Comparison of ENCODE assay signal across 3 fruit fly cellular contexts in genomic region chr2L:14399326-14399725, dm6.
A peak's percentile ranks its signal among the peaks of the same experiment; 100 is the strongest.
TF ChIP-seq lines count a peak whose summit lies in the region.

No protein-coding gene starts in this region.

- no peak for TF ChIP-seq CTCF in whole organism, embryonic (GFP tag; optimal IDR thresholded peaks at IDR 0.05; lab: Kevin White, UChicago)

TF ChIP-seq in whole organism, embryonic, 481 proteins besides CTCF, POLR2A, EP300 and RAD21 (continues in another document):
- TF ChIP-seq PHDP (tag; optimal IDR thresholded peaks at IDR 0.05; lab: Kevin White, UChicago), result peak; percentile 2
- no peak for TF ChIP-seq CG11695 (GFP tag; IDR thresholded peaks at IDR 0.05; lab: Robert Waterston, UW)
- TF ChIP-seq cas (GFP tag; IDR thresholded peaks at IDR 0.05; lab: Robert Waterston, UW), result no peak
- no peak for TF ChIP-seq sens-2 (GFP tag; IDR thresholded peaks at IDR 0.05; lab: Robert Waterston, UW)
- TF ChIP-seq jumu (GFP tag; optimal IDR thresholded peaks at IDR 0.05; lab: Kevin White, UChicago), result no peak
- TF ChIP-seq gro (GFP tag; optimal IDR thresholded peaks at IDR 0.05; lab: Kevin White, UChicago), result peak; percentile 5
- TF ChIP-seq Adf1 (GFP tag; IDR thresholded peaks at IDR 0.05; lab: Robert Waterston, UW), result 0 out of 2 replicates have a peak, but pooled peaks have one; percentile 20
- 0 out of 2 replicates have a peak, but pooled peaks have one; percentile 5 for TF ChIP-seq CG9932 (GFP tag; IDR thresholded peaks at IDR 0.05; lab: Robert Waterston, UW)
- TF ChIP-seq caup (GFP tag; optimal IDR thresholded peaks at IDR 0.05; lab: Kevin White, UChicago; ENCODE audit: severe bottlenecking), result peak; percentile 26
- TF ChIP-seq mirr (GFP tag; optimal IDR thresholded peaks at IDR 0.05; lab: Kevin White, UChicago), result peak; percentile 69
- TF ChIP-seq Xrp1 (GFP tag; IDR thresholded peaks at IDR 0.05; lab: Robert Waterston, UW), result peak; percentile 16; the same call in 1 of the 2 replicates
- TF ChIP-seq lab (GFP tag; optimal IDR thresholded peaks at IDR 0.05; lab: Kevin White, UChicago), result peak; percentile 73
- peak; percentile 66 for TF ChIP-seq Atf6 (GFP tag; IDR thresholded peaks at IDR 0.05; lab: Robert Waterston, UW)
- TF ChIP-seq MBD-R2 (GFP tag; IDR thresholded peaks at IDR 0.05; lab: Robert Waterston, UW), result no peak
- TF ChIP-seq Pdp1 (GFP tag; optimal IDR thresholded peaks at IDR 0.05; lab: Kevin White, UChicago), result peak in 1 of 2 experiments; percentile 13
- no peak for TF ChIP-seq ind (GFP tag; optimal IDR thresholded peaks at IDR 0.05; lab: Kevin White, UChicago)
- TF ChIP-seq CG12071 (GFP tag; optimal IDR thresholded peaks at IDR 0.05; lab: Kevin White, UChicago), result peak; percentile 12
- no peak for TF ChIP-seq YL-1 (GFP tag; optimal IDR thresholded peaks at IDR 0.05; lab: Kevin White, UChicago)
- TF ChIP-seq CG15269 (tag; optimal IDR thresholded peaks at IDR 0.05; lab: Kevin White, UChicago), result peak; percentile 25
- peak; percentile 40 for TF ChIP-seq CG4328 (GFP tag; optimal IDR thresholded peaks at IDR 0.05; lab: Kevin White, UChicago)
- TF ChIP-seq Hmr (GFP tag; optimal IDR thresholded peaks at IDR 0.05; lab: Kevin White, UChicago), result peak; percentile 50
- no peak for TF ChIP-seq Gsc (GFP tag; IDR thresholded peaks at IDR 0.05; lab: Robert Waterston, UW)
- TF ChIP-seq Mes4 (GFP tag; optimal IDR thresholded peaks at IDR 0.05; lab: Kevin White, UChicago), result peak; percentile 5
- peak; percentile 32; the same call in 1 of the 2 replicates for TF ChIP-seq Rfx (GFP tag; IDR thresholded peaks at IDR 0.05; lab: Robert Waterston, UW)
- TF ChIP-seq CG4282 (GFP tag; optimal IDR thresholded peaks at IDR 0.05; lab: Kevin White, UChicago), result no peak
- TF ChIP-seq schlank (tag; optimal IDR thresholded peaks at IDR 0.05; lab: Kevin White, UChicago), result peak; percentile 3
- TF ChIP-seq cwo (GFP tag; optimal IDR thresholded peaks at IDR 0.05; lab: Kevin White, UChicago), result peak; percentile 52
- peak; percentile 58 for TF ChIP-seq CG10543 (GFP tag; optimal IDR thresholded peaks at IDR 0.05; lab: Kevin White, UChicago)
- peak; percentile 4 for TF ChIP-seq sug (tag; optimal IDR thresholded peaks at IDR 0.05; lab: Kevin White, UChicago)
- TF ChIP-seq eyg (GFP tag; optimal IDR thresholded peaks at IDR 0.05; lab: Kevin White, UChicago), result peak; percentile 36

TF ChIP-seq in whole organism, prepupa, 60 proteins besides CTCF, POLR2A, EP300 and RAD21:
- TF ChIP-seq Sox15 (GFP tag; optimal IDR thresholded peaks at IDR 0.05; lab: Kevin White, UChicago), result no peak
- no peak for TF ChIP-seq ss (GFP tag; optimal IDR thresholded peaks at IDR 0.05; lab: Kevin White, UChicago)
- no peak for TF ChIP-seq CG32006 (GFP tag; optimal IDR thresholded peaks at IDR 0.05; lab: Kevin White, UChicago)
- TF ChIP-seq Hr4 (GFP tag; optimal IDR thresholded peaks at IDR 0.05; lab: Kevin White, UChicago), result no peak
- no peak for TF ChIP-seq eg (GFP tag; IDR thresholded peaks at IDR 0.05; lab: Robert Waterston, UW)
- TF ChIP-seq fkh (GFP tag; optimal IDR thresholded peaks at IDR 0.05; lab: Kevin White, UChicago), result peak; percentile 69
- TF ChIP-seq vri (GFP tag; optimal IDR thresholded peaks at IDR 0.05; lab: Kevin White, UChicago), result peak; percentile 31
- TF ChIP-seq Hr38 (GFP tag; optimal IDR thresholded peaks at IDR 0.05; lab: Kevin White, UChicago), result no peak
- TF ChIP-seq CG11294 (GFP tag; IDR thresholded peaks at IDR 0.05; lab: Robert Waterston, UW), result no peak
- TF ChIP-seq CG3032 (tag; optimal IDR thresholded peaks at IDR 0.05; lab: Kevin White, UChicago), result no peak
- peak; percentile 30 for TF ChIP-seq svp (GFP tag; lab: Kevin White, UChicago)
- TF ChIP-seq topi (GFP tag; optimal IDR thresholded peaks at IDR 0.05; lab: Kevin White, UChicago), result no peak
- no peak for TF ChIP-seq dac (GFP tag; optimal IDR thresholded peaks at IDR 0.05; lab: Kevin White, UChicago)
TF ChIP-seq in whole organism, prepupa: peak in this region for 3.

TF ChIP-seq in whole organism, wandering third instar larva, 38 proteins besides CTCF, POLR2A, EP300 and RAD21:
- peak in 1 of 2 experiments; percentile 3 for TF ChIP-seq foxo (GFP tag; optimal IDR thresholded peaks at IDR 0.05; lab: Kevin White, UChicago)
- TF ChIP-seq Hr78 (GFP tag; optimal IDR thresholded peaks at IDR 0.05; lab: Kevin White, UChicago), result no peak
- TF ChIP-seq HLH106 (tag; optimal IDR thresholded peaks at IDR 0.05; lab: Kevin White, UChicago), result no peak
- no peak for TF ChIP-seq Myc (optimal IDR thresholded peaks at IDR 0.05; lab: Kevin White, UChicago)
- TF ChIP-seq OdsH (GFP tag; optimal IDR thresholded peaks at IDR 0.05; lab: Kevin White, UChicago), result peak; percentile 16
- TF ChIP-seq br (GFP tag; optimal IDR thresholded peaks at IDR 0.05; lab: Kevin White, UChicago), result peak; percentile 3
- TF ChIP-seq usp (GFP tag; optimal IDR thresholded peaks at IDR 0.05; lab: Kevin White, UChicago), result no peak
- TF ChIP-seq Jra (GFP tag; optimal IDR thresholded peaks at IDR 0.05; lab: Kevin White, UChicago), result peak; percentile 4
- TF ChIP-seq Mio (GFP tag; optimal IDR thresholded peaks at IDR 0.05; lab: Kevin White, UChicago), result no peak
- peak; percentile 21 for TF ChIP-seq fru (GFP tag; optimal IDR thresholded peaks at IDR 0.05; lab: Kevin White, UChicago)
- peak; percentile 11 for TF ChIP-seq h (GFP tag; optimal IDR thresholded peaks at IDR 0.05; lab: Kevin White, UChicago)
- peak; percentile 25 for TF ChIP-seq Hr83 (GFP tag; optimal IDR thresholded peaks at IDR 0.05; lab: Kevin White, UChicago; ENCODE audit: poor library complexity, severe bottlenecking)
- TF ChIP-seq rgr (GFP tag; optimal IDR thresholded peaks at IDR 0.05; lab: Kevin White, UChicago), result peak; percentile 61
- no peak for TF ChIP-seq Hnf4 (GFP tag; optimal IDR thresholded peaks at IDR 0.05; lab: Kevin White, UChicago)
- no peak for TF ChIP-seq brk (GFP tag; optimal IDR thresholded peaks at IDR 0.05; lab: Kevin White, UChicago)
- no peak for TF ChIP-seq sv (GFP tag; optimal IDR thresholded peaks at IDR 0.05; lab: Kevin White, UChicago)
- TF ChIP-seq psq (GFP tag; optimal IDR thresholded peaks at IDR 0.05; lab: Kevin White, UChicago), result peak; percentile 7
- TF ChIP-seq Dfd (GFP tag; optimal IDR thresholded peaks at IDR 0.05; lab: Kevin White, UChicago), result no peak
- no peak for TF ChIP-seq CG32264 (GFP tag; optimal IDR thresholded peaks at IDR 0.05; lab: Kevin White, UChicago)
- no peak for TF ChIP-seq Vsx2 (GFP tag; optimal IDR thresholded peaks at IDR 0.05; lab: Kevin White, UChicago; ENCODE audit: partially characterized antibody)

Comparison
In these comparisons a context has a peak if more than half of its experiments do, and no peak if none do; other contexts are left out.
1. Of the 7 proteins assayed by ChIP-seq in both whole organism, embryonic and whole organism, prepupa: peak only in whole organism, embryonic: CG16779; only in whole organism, prepupa: none; in both: none; in neither: 6.